Fruit fly (Drosophila melanogaster) whole organism, pupa: ENCODE results near the gene CG42699.

Experiments used
- CG12605 ChIP-seq: fragments of 200-800 bp; sonication (Bioruptor generic); IDR thresholded peaks from 2 replicates; pipeline ENCODE4 v1.3.6; 2022; ENCODE audit warnings: missing biosample characterization, missing genetic modification characterization
- CG15710 ChIP-seq: fragments of 200-800 bp; sonication (Bioruptor generic); optimal IDR thresholded peaks from 2 replicates; lab custom pipeline; 2018; ENCODE audit warnings: missing biosample characterization, mild to moderate bottlenecking, missing genetic modification characterization, moderate library complexity
- CG34367 ChIP-seq: fragments of 200-800 bp; sonication (Bioruptor generic); optimal IDR thresholded peaks from 2 replicates; lab custom pipeline; 2018; ENCODE audit warnings: missing biosample characterization, mild to moderate bottlenecking, missing genetic modification characterization
- CG4496 ChIP-seq: fragments of 200-800 bp; sonication (Bioruptor generic); IDR thresholded peaks from 3 replicates; pipeline ENCODE4 v1.3.6; 2022; ENCODE audit warnings: missing biosample characterization, missing genetic modification characterization
- Pif1A ChIP-seq: fragments of 200-800 bp; sonication (Bioruptor generic); optimal IDR thresholded peaks from 3 replicates; lab custom pipeline; 2016; ENCODE audit warnings: missing biosample characterization, missing genetic modification characterization
- Snoo ChIP-seq: fragments of 200-800 bp; sonication (Bioruptor generic); optimal IDR thresholded peaks from 3 replicates; lab custom pipeline; 2017; ENCODE audit warnings: missing biosample characterization, mild to moderate bottlenecking, missing genetic modification characterization, inconsistent platforms

DNA sequence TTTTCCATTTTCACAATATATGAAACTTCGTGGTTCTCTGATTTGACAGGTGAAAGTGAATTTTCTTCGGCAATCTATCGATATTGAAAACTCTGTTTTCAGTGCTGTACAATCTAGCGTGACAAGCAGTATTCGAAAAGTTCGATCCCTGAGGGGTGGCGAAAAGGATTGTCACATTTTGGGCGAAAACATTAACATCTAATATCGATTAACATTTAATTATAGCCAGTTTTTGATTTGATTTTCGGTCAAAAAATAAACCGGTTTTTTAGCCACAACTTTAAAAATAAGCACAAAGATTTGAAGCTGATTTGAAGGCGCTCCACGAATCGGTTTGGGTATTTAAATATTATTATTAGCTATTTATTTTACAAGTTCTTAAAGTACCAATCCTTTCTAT lies 48.5 kb downstream of the CG42699 start, which contains the start of gene CG44329:
- TF ChIP-seq CG15710 (no peak), CG12605 (GFP tag; lab: Robert Waterston, UW) (no peak), Pif1A (GFP tag; lab: Kevin White, UChicago) (no peak), Snoo (tag; lab: Kevin White, UChicago) (no peak), CG4496 (GFP tag; lab: Robert Waterston, UW) (no peak), CG34367 (tag; lab: Kevin White, UChicago) (no peak)
